Worm (Caenorhabditis elegans) whole organism, young adult: ENCODE measurements around the gene D1025.10.

Experiments used
- F23B12.7 ChIP-seq: sonication (generic microtip); optimal IDR thresholded peaks from 2 replicates; lab custom pipeline; 2017; ENCODE audit warnings: missing genetic modification characterization, mild to moderate bottlenecking, missing compliant biosample characterization, antibody characterized with exemption, moderate library complexity; ENCODE audit not compliant: insufficient read depth
- Y67H2A.10 ChIP-seq: fragments of 200-800 bp; sonication (Bioruptor generic); conservative IDR thresholded peaks from 2 replicates; pipeline ENCODE4 v1.3.6; 2022; ENCODE audit warnings: missing genetic modification reagents, missing genetic modification characterization, missing compliant biosample characterization
- aptf-3 ChIP-seq: fragments of 200-800 bp; sonication (Bioruptor generic); IDR thresholded peaks from 2 replicates; pipeline ENCODE4 v1.3.6; 2022; ENCODE audit warnings: missing genetic modification characterization, missing compliant biosample characterization
- him-1 ChIP-seq: sonication (generic microtip); optimal IDR thresholded peaks from 2 replicates; lab custom pipeline; 2016; ENCODE audit warnings: missing genotype, missing genetic modification reagents, missing genetic modification characterization, missing compliant biosample characterization
- hrde-1 ChIP-seq: sonication (generic microtip); optimal IDR thresholded peaks from 2 replicates; lab custom pipeline; 2016; ENCODE audit warnings: missing genetic modification characterization, mild to moderate bottlenecking, missing compliant biosample characterization, moderate library complexity, missing genotype, missing genetic modification reagents, borderline replicate concordance
- pbrm-1 ChIP-seq: fragments of 200-800 bp; sonication (Bioruptor generic); IDR thresholded peaks from 2 replicates; pipeline ENCODE4 v1.3.6; 2022; ENCODE audit warnings: missing genetic modification reagents, missing genetic modification characterization, missing compliant biosample characterization
- rpc-1 ChIP-seq, 2 experiments: fragments of 150-350 bp in 1 of 2; sonication (generic microtip) in 1 of 2; optimal IDR thresholded peaks; 2 replicates each; lab custom pipeline; 2014 to 2018; ENCODE audit warnings: missing biosample characterization in 1 of 2, missing genetic modification characterization in 1 of 2, missing genetic modification reagents in 1 of 2, missing genotype in 1 of 2
- snpc-4 ChIP-seq, 5 experiments: fragments of 150-350 bp in 1 of 5; sonication (generic microtip) in 4 of 5; optimal IDR thresholded peaks; 2 replicates each; lab custom pipeline; 2014 to 2018; ENCODE audit warnings: missing genetic modification characterization in 5 of 5, missing biosample characterization in 3 of 5, antibody characterized with exemption in 2 of 5, mild to moderate bottlenecking in 2 of 5, missing compliant biosample characterization in 2 of 5, missing genotype in 2 of 5, moderate library complexity in 2 of 5, missing genetic modification reagents in 1 of 5
- xnd-1 ChIP-seq: sonication (generic microtip); optimal IDR thresholded peaks from 2 replicates; lab custom pipeline; 2016; ENCODE audit warnings: missing genotype, missing genetic modification reagents, missing genetic modification characterization, missing compliant biosample characterization
- zfh-2 ChIP-seq: fragments of 200-800 bp; sonication (Bioruptor generic); conservative IDR thresholded peaks from 2 replicates; pipeline ENCODE4 v1.3.6; 2022; ENCODE audit warnings: missing genetic modification reagents, missing genetic modification characterization, missing compliant biosample characterization
- ztf-3 ChIP-seq: fragments of 200-800 bp; sonication (Bioruptor generic); optimal IDR thresholded peaks from 2 replicates; lab custom pipeline; 2018; ENCODE audit warnings: mild to moderate bottlenecking, missing genetic modification characterization, missing compliant biosample characterization

ce11 chrX:14556403-14556802 is 39.7 kb downstream of the D1025.10 start:
- no peak for TF ChIP-seq ztf-3 (GFP tag; lab: Kevin White, UChicago)
- TF ChIP-seq rpc-1 (optimal IDR thresholded peaks at IDR 0.05; lab: Kevin White, UChicago): no peak
- no peak for TF ChIP-seq rpc-1 (tag; optimal IDR thresholded peaks at IDR 0.05; lab: Kevin White, UChicago)
- no peak for TF ChIP-seq zfh-2 (GFP tag; lab: Robert Waterston, UW)
- no peak for TF ChIP-seq xnd-1 (tag; lab: Kevin White, UChicago)
- no peak for TF ChIP-seq Y67H2A.10 (GFP tag; lab: Robert Waterston, UW)
- TF ChIP-seq pbrm-1: no peak
- no peak for TF ChIP-seq him-1 (tag; lab: Kevin White, UChicago)
- no peak for TF ChIP-seq snpc-4 (GFP tag; optimal IDR thresholded peaks at IDR 0.05; lab: Kevin White, UChicago)
- no peak for TF ChIP-seq snpc-4 (tag; optimal IDR thresholded peaks at IDR 0.05; lab: Kevin White, UChicago)
- TF ChIP-seq aptf-3 (GFP tag; lab: Robert Waterston, UW): no peak
- no peak for TF ChIP-seq F23B12.7
- no peak for TF ChIP-seq hrde-1 (tag; lab: Kevin White, UChicago)
